Fruit fly (Drosophila melanogaster): ENCODE data around the gene grp.

Gene grp

DNA sequence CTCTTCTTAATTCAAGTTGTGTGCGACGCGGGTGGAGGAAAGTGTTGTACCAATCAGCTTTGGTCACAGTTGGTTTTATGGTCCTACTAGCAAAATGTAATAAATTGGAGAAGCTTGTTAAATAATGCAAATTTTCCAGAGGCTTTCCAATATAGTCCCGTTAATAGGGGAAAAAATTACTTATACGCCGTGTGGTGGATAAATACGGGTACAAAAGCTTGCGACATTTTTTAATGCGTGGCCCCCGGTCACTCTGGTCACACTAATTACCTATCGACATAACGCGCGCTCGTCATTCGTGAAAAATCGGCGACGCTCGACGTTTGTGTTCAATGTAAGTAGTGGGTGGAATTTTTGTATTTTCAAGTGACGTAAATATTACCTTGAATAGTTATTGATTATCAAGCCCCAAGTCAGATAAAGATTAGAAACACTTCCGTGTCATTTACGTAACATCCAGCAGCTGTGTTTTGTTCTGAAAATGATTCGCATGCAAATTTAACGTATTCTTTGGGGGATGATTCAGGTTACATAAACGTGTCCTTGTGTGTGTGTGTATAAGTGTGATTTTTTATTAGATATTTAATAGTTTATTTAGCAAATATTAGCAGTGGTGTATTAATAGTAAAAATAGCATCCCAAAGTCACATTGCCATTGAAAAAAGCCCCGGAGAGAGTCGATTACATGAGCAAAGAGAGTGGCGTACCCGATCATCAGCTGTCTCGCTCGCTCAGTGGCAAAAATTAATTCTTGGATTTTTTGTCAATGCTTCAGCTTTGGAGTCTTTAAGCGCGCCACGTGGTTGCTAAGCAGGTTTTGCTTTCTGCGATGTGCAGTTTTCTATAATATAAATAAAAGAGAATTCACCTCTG, 40.0 kb downstream of the grp start, which contains the start of gene Cyt-c-p:
Cyt-c-p (plus strand) TSS at position 290 of the 873 bp plus-strand sequence.
- no peak for TF ChIP-seq psq (optimal IDR thresholded peaks at IDR 0.05)
- TF ChIP-seq EcR (GFP tag; optimal IDR thresholded peaks at IDR 0.05): no peak
- TF ChIP-seq CG8478 (optimal IDR thresholded peaks at IDR 0.05): no peak
- no peak for TF ChIP-seq Dll (optimal IDR thresholded peaks at IDR 0.05)
- no peak for TF ChIP-seq pan (optimal IDR thresholded peaks at IDR 0.05)
- TF ChIP-seq usp (GFP tag; optimal IDR thresholded peaks at IDR 0.05): no peak

DNA sequence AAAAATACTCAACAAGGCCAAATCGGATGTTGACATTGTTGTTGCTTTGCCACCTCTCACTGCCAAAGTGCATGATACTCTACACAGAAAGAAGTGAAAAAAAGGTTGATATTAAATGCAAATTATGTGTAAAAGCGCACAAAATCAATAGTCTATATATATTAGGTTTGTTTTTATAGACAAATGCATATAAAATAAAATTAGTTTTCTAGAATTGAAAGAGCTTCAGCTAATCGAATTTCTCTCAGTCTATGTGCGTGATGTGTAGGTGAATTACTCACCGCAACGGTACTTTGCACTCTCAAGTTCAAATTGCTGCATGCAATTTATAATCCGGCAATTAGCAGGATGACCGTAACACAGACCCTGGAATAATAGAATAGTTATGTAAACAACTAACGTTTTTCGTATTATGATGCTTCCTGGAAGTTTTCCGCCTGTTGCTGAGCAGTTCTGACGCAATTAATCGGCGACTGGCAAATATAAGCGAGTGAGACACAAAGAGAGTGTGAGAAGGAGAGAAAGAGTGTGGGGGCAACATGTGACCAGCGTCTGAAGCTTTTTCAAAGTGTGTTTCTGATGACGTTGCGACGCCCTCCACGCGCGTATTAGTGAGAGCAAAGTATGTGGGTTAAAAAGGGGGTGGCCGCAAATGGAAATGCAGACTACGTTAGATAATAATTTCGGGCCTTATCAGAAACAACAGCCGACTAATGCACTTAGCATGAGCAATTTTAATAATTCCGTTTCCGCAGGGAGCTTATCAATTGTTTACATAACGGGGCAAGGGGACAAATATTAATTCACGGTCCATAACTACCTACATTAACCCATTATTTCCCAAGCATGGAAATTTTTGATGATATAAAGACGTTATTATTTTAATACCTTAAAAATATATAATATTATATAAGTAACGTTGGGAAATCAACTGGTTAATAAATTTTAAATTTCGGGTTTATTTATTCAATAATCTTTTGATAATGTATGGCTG, 41.1 kb downstream of the grp start:
- TF ChIP-seq Dll (optimal IDR thresholded peaks at IDR 0.05) (no peak), usp (GFP tag; optimal IDR thresholded peaks at IDR 0.05) (no peak), pan (optimal IDR thresholded peaks at IDR 0.05) (no peak), CG8478 (optimal IDR thresholded peaks at IDR 0.05) (no peak), EcR (GFP tag; optimal IDR thresholded peaks at IDR 0.05) (no peak), psq (optimal IDR thresholded peaks at IDR 0.05) (no peak)

DNA sequence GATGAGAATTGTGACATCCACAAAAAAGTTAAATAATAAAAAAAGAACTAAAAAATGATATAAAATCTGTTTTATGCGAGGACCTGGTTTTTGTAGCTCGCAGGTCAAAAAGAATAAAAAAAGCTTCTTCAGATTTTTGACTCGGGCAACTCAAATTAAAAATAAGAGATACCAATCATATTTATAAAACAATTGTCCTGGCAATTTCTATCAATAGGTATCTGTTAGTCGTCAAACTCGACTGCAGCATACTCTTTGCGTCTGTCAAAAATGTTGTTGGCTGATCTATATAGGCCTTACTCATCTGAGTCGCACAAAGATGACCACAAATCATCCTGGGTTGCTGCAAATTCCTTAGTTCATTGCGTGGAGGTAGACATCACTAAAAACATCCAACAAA, 42.7 kb downstream of the grp start:
- TF ChIP-seq Dll (optimal IDR thresholded peaks at IDR 0.05) (no peak), pan (optimal IDR thresholded peaks at IDR 0.05) (no peak), EcR (GFP tag; optimal IDR thresholded peaks at IDR 0.05) (no peak)

dm6 chr2L:16727578-16728023, 47.7 kb downstream of the grp start, which contains the start of gene VhaSFD:
Gene VhaSFD (minus strand): TSS chr2L:16727826.
- no peak for TF ChIP-seq pan (optimal IDR thresholded peaks at IDR 0.05)
- TF ChIP-seq psq (optimal IDR thresholded peaks at IDR 0.05): no peak
- no peak for TF ChIP-seq Dll (optimal IDR thresholded peaks at IDR 0.05)
- TF ChIP-seq usp (GFP tag; optimal IDR thresholded peaks at IDR 0.05): no peak
- no peak for TF ChIP-seq EcR (GFP tag; optimal IDR thresholded peaks at IDR 0.05)
- no peak for TF ChIP-seq CG8478 (optimal IDR thresholded peaks at IDR 0.05)

- TF ChIP-seq Dll (optimal IDR thresholded peaks at IDR 0.05) (no peak), pan (optimal IDR thresholded peaks at IDR 0.05) (no peak), CG8478 (optimal IDR thresholded peaks at IDR 0.05) (no peak), EcR (GFP tag; optimal IDR thresholded peaks at IDR 0.05) (no peak), psq (optimal IDR thresholded peaks at IDR 0.05) (no peak), usp (GFP tag; optimal IDR thresholded peaks at IDR 0.05) (no peak)
Observed at dm6 chr2L:16729556-16729955, 49.7 kb downstream of the grp start, which contains the start of gene Tsen2. Gene Tsen2 (plus strand): TSS chr2L:16729777.

DNA sequence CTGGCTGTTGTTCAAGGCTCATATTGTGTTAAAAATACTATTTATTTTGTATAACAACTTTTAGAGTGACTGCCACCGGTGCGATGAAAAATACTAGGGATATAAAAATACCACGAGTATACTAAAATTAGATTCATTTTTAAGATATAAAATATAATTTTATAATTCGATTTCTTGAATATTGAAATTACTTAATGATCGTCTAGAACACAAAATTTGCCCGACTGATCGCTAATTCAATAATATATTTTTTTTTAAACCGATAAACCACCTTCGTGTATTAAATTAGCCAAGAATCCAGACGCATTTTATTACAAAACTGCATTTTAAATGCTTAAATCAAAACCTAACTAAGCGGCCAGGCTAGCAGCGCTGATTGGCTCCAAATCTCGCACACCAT, 51.1 kb downstream of the grp start, which contains the start of gene CG17996:
CG17996 (minus strand) TSS at position 101 of the 400 bp plus-strand sequence.
- TF ChIP-seq CG8478 (optimal IDR thresholded peaks at IDR 0.05) (no peak), EcR (GFP tag; optimal IDR thresholded peaks at IDR 0.05) (no peak), pan (optimal IDR thresholded peaks at IDR 0.05) (no peak), psq (optimal IDR thresholded peaks at IDR 0.05) (no peak), usp (GFP tag; optimal IDR thresholded peaks at IDR 0.05) (no peak), Dll (optimal IDR thresholded peaks at IDR 0.05) (no peak)

- no peak for TF ChIP-seq EcR (GFP tag; optimal IDR thresholded peaks at IDR 0.05)
- no peak for TF ChIP-seq usp (GFP tag; optimal IDR thresholded peaks at IDR 0.05)
- TF ChIP-seq Dll (optimal IDR thresholded peaks at IDR 0.05): no peak
- TF ChIP-seq pan (optimal IDR thresholded peaks at IDR 0.05): no peak
- no peak for TF ChIP-seq psq (optimal IDR thresholded peaks at IDR 0.05)
- TF ChIP-seq CG8478 (optimal IDR thresholded peaks at IDR 0.05): no peak
Observed at dm6 chr2L:16731799-16732198, 51.9 kb downstream of the grp start, which contains the start of gene Prosbeta4. Gene Prosbeta4 (minus strand): TSS chr2L:16732133.

DNA sequence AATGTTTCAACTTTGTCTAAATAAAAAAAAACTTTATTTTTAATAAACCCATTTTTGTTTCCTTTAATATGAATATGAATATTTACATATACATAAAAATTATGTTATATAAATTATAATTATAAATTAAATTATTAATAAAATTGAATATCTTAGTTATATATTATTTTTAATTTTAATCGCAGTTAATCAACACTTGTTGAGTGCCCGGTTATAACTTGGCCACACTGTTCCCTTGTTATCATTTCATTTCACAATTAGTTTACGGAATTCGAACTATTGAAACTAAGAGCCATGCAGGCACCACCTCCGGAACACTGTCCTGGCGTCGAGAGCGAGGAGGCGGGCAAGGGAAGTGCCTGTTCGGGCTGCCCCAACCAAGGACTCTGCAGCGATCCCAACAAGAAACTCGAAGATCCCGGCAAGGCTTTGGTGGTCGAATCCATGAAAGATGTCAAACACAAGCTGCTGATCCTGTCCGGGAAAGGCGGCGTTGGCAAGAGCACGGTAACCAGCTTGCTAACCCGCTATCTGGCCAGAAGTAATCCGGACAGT, 52.6 kb downstream of the grp start, which contains the start of gene Nubp1:
Nubp1 (plus strand) TSS at position 213 of the 555 bp plus-strand sequence.
- TF ChIP-seq usp (GFP tag; optimal IDR thresholded peaks at IDR 0.05): no peak

- no peak for TF ChIP-seq CG8478 (optimal IDR thresholded peaks at IDR 0.05)
- TF ChIP-seq usp (GFP tag; optimal IDR thresholded peaks at IDR 0.05): no peak
- TF ChIP-seq Dll (optimal IDR thresholded peaks at IDR 0.05): no peak
- TF ChIP-seq EcR (GFP tag; optimal IDR thresholded peaks at IDR 0.05): no peak
- TF ChIP-seq psq (optimal IDR thresholded peaks at IDR 0.05): no peak
- TF ChIP-seq pan (optimal IDR thresholded peaks at IDR 0.05): no peak
Observed at dm6 chr2L:16738206-16738900, 58.5 kb downstream of the grp start, which contains the start of the genes glu and ChLD3. Gene glu (minus strand): TSS chr2L:16738388. Gene ChLD3 (plus strand): TSS chr2L:16738850.

- no peak for TF ChIP-seq pan (optimal IDR thresholded peaks at IDR 0.05)
- TF ChIP-seq CG8478 (optimal IDR thresholded peaks at IDR 0.05): no peak
- no peak for TF ChIP-seq Dll (optimal IDR thresholded peaks at IDR 0.05)
- no peak for TF ChIP-seq EcR (GFP tag; optimal IDR thresholded peaks at IDR 0.05)
Observed at dm6 chr2L:16743055-16743805, 63.4 kb downstream of the grp start, which contains the start of the genes LSm7 and BuGZ. Gene LSm7 (minus strand): TSS chr2L:16743100. Gene BuGZ (plus strand): TSS chr2L:16743405.
